Worm (Caenorhabditis elegans) whole organism, L3 larva: ENCODE measurements around the gene Y49F6B.20.
"Not testable (repeated sequence)": the region's sequence is repeated elsewhere in the genome, so short reads cannot be mapped to it uniquely, and the experiment has no call there.

Experiments used
- R02D3.7 ChIP-seq: fragments of 150-350 bp; optimal IDR thresholded peaks from 2 replicates; lab custom pipeline; 2014; ENCODE audit warnings: missing biosample characterization, missing genetic modification characterization
- ZK546.5 ChIP-seq: sonication (generic microtip); optimal IDR thresholded peaks from 2 replicates; lab custom pipeline; 2017; ENCODE audit warnings: missing biosample characterization, missing genetic modification characterization
- ama-1 ChIP-seq: fragments of 150-350 bp; optimal IDR thresholded peaks from 2 replicates; lab custom pipeline; 2018
- ceh-16 ChIP-seq: sonication (generic microtip); optimal IDR thresholded peaks from 2 replicates; lab custom pipeline; 2017; ENCODE audit warnings: missing biosample characterization, missing genetic modification characterization
- ceh-82 ChIP-seq: fragments of 150-350 bp; optimal IDR thresholded peaks from 2 replicates; lab custom pipeline; 2014; ENCODE audit warnings: missing biosample characterization, missing genetic modification characterization
- ceh-9 ChIP-seq: sonication (generic microtip); optimal IDR thresholded peaks from 2 replicates; lab custom pipeline; 2018; ENCODE audit warnings: missing biosample characterization, missing genetic modification characterization
- daf-12 ChIP-seq: fragments of 150-350 bp; optimal IDR thresholded peaks from 2 replicates; lab custom pipeline; 2014; ENCODE audit warnings: missing biosample characterization, missing genetic modification reagents, missing genetic modification characterization
- egl-27 ChIP-seq: sonication (generic microtip); optimal IDR thresholded peaks from 4 replicates; lab custom pipeline; 2017; ENCODE audit warnings: missing biosample characterization, missing genetic modification reagents, missing genetic modification characterization
- egl-5 ChIP-seq: fragments of 150-350 bp; optimal IDR thresholded peaks from 2 replicates; lab custom pipeline; 2017; ENCODE audit warnings: missing biosample characterization, missing genetic modification reagents, missing genetic modification characterization, inconsistent platforms
- elt-1 ChIP-seq: fragments of 150-350 bp; optimal IDR thresholded peaks from 2 replicates; lab custom pipeline; 2014; ENCODE audit warnings: missing biosample characterization, missing genetic modification characterization
- elt-2 ChIP-seq: sonication (generic microtip); optimal IDR thresholded peaks from 2 replicates; lab custom pipeline; 2016; ENCODE audit warnings: missing genetic modification reagents, mild to moderate bottlenecking, missing genetic modification characterization, missing compliant biosample characterization
- elt-3 ChIP-seq, 3 experiments: fragments of 150-350 bp in 1 of 3; sonication (generic microtip) in 2 of 3; optimal IDR thresholded peaks; 2 replicates in 2 of 3; 4 replicates in 1 of 3; lab custom pipeline; 2014 to 2017; ENCODE audit warnings: missing biosample characterization in 3 of 3, missing genetic modification characterization in 3 of 3
- eor-1 ChIP-seq, 2 experiments: fragments of 150-350 bp; optimal IDR thresholded peaks; 2 replicates each; lab custom pipeline; 2014 to 2018; ENCODE audit warnings: missing biosample characterization in 2 of 2, missing genetic modification characterization in 2 of 2
- fkh-10 ChIP-seq: sonication (generic microtip); optimal IDR thresholded peaks from 2 replicates; lab custom pipeline; 2017; ENCODE audit warnings: missing biosample characterization, missing genetic modification reagents, missing genetic modification characterization
- fkh-2 ChIP-seq: fragments of 150-350 bp; optimal IDR thresholded peaks from 2 replicates; lab custom pipeline; 2014; ENCODE audit warnings: missing biosample characterization, missing genetic modification reagents, missing genetic modification characterization
- fos-1 ChIP-seq: fragments of 150-350 bp; optimal IDR thresholded peaks from 2 replicates; lab custom pipeline; 2014; ENCODE audit warnings: missing biosample characterization, missing genetic modification characterization
- hmg-11 ChIP-seq: sonication (generic microtip); optimal IDR thresholded peaks from 2 replicates; lab custom pipeline; 2016; ENCODE audit warnings: missing genetic modification characterization, missing compliant biosample characterization
- jun-1 ChIP-seq: fragments of 150-350 bp; optimal IDR thresholded peaks from 2 replicates; lab custom pipeline; 2014; ENCODE audit warnings: missing biosample characterization, missing genetic modification reagents, missing genetic modification characterization
- lin-15B ChIP-seq: fragments of 150-350 bp; optimal IDR thresholded peaks from 2 replicates; lab custom pipeline; 2014; ENCODE audit warnings: missing biosample characterization, missing genetic modification characterization
- lin-39 ChIP-seq: fragments of 150-350 bp; optimal IDR thresholded peaks from 2 replicates; lab custom pipeline; 2018; ENCODE audit warnings: missing biosample characterization, missing genetic modification reagents, missing genetic modification characterization
- lsy-12 ChIP-seq: sonication (generic microtip); optimal IDR thresholded peaks from 2 replicates; lab custom pipeline; 2016; ENCODE audit warnings: mild to moderate bottlenecking, missing genetic modification characterization, missing compliant biosample characterization
- mdl-1 ChIP-seq: fragments of 150-350 bp; optimal IDR thresholded peaks from 2 replicates; lab custom pipeline; 2014; ENCODE audit warnings: missing biosample characterization, missing genetic modification characterization
- mml-1 ChIP-seq: fragments of 150-350 bp; sonication (generic microtip); optimal IDR thresholded peaks from 3 replicates; lab custom pipeline; 2014; ENCODE audit warnings: missing biosample characterization, missing genetic modification characterization
- nfya-1 ChIP-seq: sonication (generic microtip); optimal IDR thresholded peaks from 2 replicates; lab custom pipeline; 2017; ENCODE audit warnings: missing genetic modification characterization, mild to moderate bottlenecking, missing compliant biosample characterization, antibody characterized with exemption, moderate library complexity; ENCODE audit not compliant: insufficient read depth
- nhr-11 ChIP-seq: fragments of 150-350 bp; optimal IDR thresholded peaks from 2 replicates; lab custom pipeline; 2014; ENCODE audit warnings: missing biosample characterization, missing genetic modification characterization
- nhr-12 ChIP-seq: fragments of 150-350 bp; optimal IDR thresholded peaks from 2 replicates; lab custom pipeline; 2014; ENCODE audit warnings: missing biosample characterization, missing genetic modification characterization
- nhr-23 ChIP-seq: fragments of 150-350 bp; optimal IDR thresholded peaks from 2 replicates; lab custom pipeline; 2014; ENCODE audit warnings: missing biosample characterization, missing genetic modification reagents, missing genetic modification characterization
- nhr-25 ChIP-seq: sonication (generic microtip); optimal IDR thresholded peaks from 2 replicates; lab custom pipeline; 2017; ENCODE audit warnings: missing biosample characterization, missing genetic modification characterization
- nhr-28 ChIP-seq: fragments of 150-350 bp; optimal IDR thresholded peaks from 2 replicates; lab custom pipeline; 2014; ENCODE audit warnings: missing biosample characterization, missing genetic modification characterization
- nhr-43 ChIP-seq: sonication (generic microtip); optimal IDR thresholded peaks from 2 replicates; lab custom pipeline; 2016; ENCODE audit warnings: mild to moderate bottlenecking, missing genetic modification characterization, missing compliant biosample characterization; ENCODE audit not compliant: poor library complexity, severe bottlenecking
- nhr-67 ChIP-seq: fragments of 150-350 bp; optimal IDR thresholded peaks from 2 replicates; lab custom pipeline; 2014; ENCODE audit warnings: missing biosample characterization, missing genetic modification characterization
- nhr-76 ChIP-seq: fragments of 150-350 bp; sonication (generic microtip); optimal IDR thresholded peaks from 5 replicates; lab custom pipeline; 2014; ENCODE audit warnings: missing biosample characterization, missing genetic modification characterization
- nhr-77 ChIP-seq: fragments of 150-350 bp; optimal IDR thresholded peaks from 2 replicates; lab custom pipeline; 2014; ENCODE audit warnings: missing biosample characterization, missing genetic modification characterization
- pqm-1 ChIP-seq: fragments of 150-350 bp; optimal IDR thresholded peaks from 2 replicates; lab custom pipeline; 2017; ENCODE audit warnings: missing biosample characterization, missing genetic modification characterization, inconsistent platforms
- skn-1 ChIP-seq: fragments of 150-350 bp; optimal IDR thresholded peaks from 2 replicates; lab custom pipeline; 2014; ENCODE audit warnings: missing biosample characterization, missing genetic modification characterization
- snpc-4 ChIP-seq: fragments of 150-350 bp; optimal IDR thresholded peaks from 2 replicates; lab custom pipeline; 2014; ENCODE audit warnings: missing biosample characterization, missing genetic modification characterization
- tbx-2 ChIP-seq: sonication (generic microtip); optimal IDR thresholded peaks from 2 replicates; lab custom pipeline; 2016; ENCODE audit warnings: mild to moderate bottlenecking, missing genetic modification characterization, missing compliant biosample characterization
- ztf-4 ChIP-seq: fragments of 150-350 bp; optimal IDR thresholded peaks from 2 replicates; lab custom pipeline; 2014; ENCODE audit warnings: missing biosample characterization, missing genetic modification characterization

Y49F6B.20 gene

DNA sequence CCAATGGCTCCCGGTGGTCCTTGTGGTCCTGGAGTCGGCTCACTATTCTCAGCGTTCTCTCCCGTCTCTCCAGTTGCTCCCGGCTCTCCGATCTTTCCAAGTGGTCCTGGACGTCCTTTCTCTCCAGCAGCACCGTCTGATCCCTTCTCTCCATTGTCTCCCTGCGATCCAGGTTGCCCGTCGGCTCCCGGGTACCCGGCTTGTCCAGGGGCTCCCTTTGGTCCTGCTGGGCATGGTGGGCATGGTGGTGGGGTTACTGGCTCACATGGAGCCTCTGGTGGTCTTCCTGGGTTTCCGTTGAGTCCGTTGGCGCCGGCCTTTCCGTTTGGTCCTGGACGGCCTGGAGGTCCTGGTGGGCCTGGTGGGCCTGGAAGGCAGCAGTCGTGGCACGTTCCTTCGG, 29.9 kb upstream of the Y49F6B.20 start:
- no peak for TF ChIP-seq lsy-12 (tag; lab: Kevin White, UChicago)
- no peak for TF ChIP-seq fos-1 (tag; lab: Kevin White, UChicago)
- TF ChIP-seq ztf-4 (tag; lab: Kevin White, UChicago), result no peak
- no peak for TF ChIP-seq egl-5
- no peak for TF ChIP-seq egl-27 (tag; lab: Kevin White, UChicago)
- TF ChIP-seq lin-39 (tag; lab: Kevin White, UChicago), result no peak
- no peak for TF ChIP-seq lin-15B (tag; lab: Kevin White, UChicago)
- TF ChIP-seq nhr-25 (tag; lab: Kevin White, UChicago), result no peak
- no peak for TF ChIP-seq nhr-67
- no peak for TF ChIP-seq nhr-28 (tag; lab: Kevin White, UChicago)
- TF ChIP-seq nhr-23 (tag; lab: Kevin White, UChicago), result no peak
- TF ChIP-seq ZK546.5, result no peak
- no peak for TF ChIP-seq R02D3.7
- TF ChIP-seq mml-1, result no peak
- TF ChIP-seq, all 47 proteins: peak for 0

ce11 chrII:3499386-3499785, 28.9 kb upstream of the Y49F6B.20 start, which contains the start of gene Y49F6B.9:
TSS of gene Y49F6B.9 (minus strand) at chrII:3499387.
- no peak for TF ChIP-seq egl-27 (tag; lab: Kevin White, UChicago)
- no peak for TF ChIP-seq nhr-28 (tag; lab: Kevin White, UChicago)
- no peak for TF ChIP-seq ceh-16 (tag; lab: Kevin White, UChicago)
- no peak for TF ChIP-seq egl-5
- no peak for TF ChIP-seq fkh-2 (tag; lab: Kevin White, UChicago)
- no peak for TF ChIP-seq elt-2 (tag; lab: Kevin White, UChicago)
- no peak for TF ChIP-seq ZK546.5
- no peak for TF ChIP-seq fkh-10 (GFP tag; lab: Kevin White, UChicago)
- no peak for TF ChIP-seq fos-1 (tag; lab: Kevin White, UChicago)
- no peak for TF ChIP-seq R02D3.7
- no peak for TF ChIP-seq ceh-9 (tag; lab: Kevin White, UChicago)
- TF ChIP-seq lin-39 (tag; lab: Kevin White, UChicago), result no peak
- no peak for TF ChIP-seq pqm-1 (tag; lab: Kevin White, UChicago)
- TF ChIP-seq lsy-12 (tag; lab: Kevin White, UChicago), result no peak
- TF ChIP-seq daf-12 (tag; lab: Kevin White, UChicago), result no peak
- TF ChIP-seq elt-3 (tag; optimal IDR thresholded peaks at IDR 0.05; lab: Kevin White, UChicago), result no peak
- no peak for TF ChIP-seq snpc-4 (tag; lab: Kevin White, UChicago)
- no peak for TF ChIP-seq elt-1 (tag; lab: Kevin White, UChicago)
- no peak for TF ChIP-seq ztf-4 (tag; lab: Kevin White, UChicago)
- TF ChIP-seq ceh-82 (tag; lab: Kevin White, UChicago), result no peak

- TF ChIP-seq pqm-1, nhr-25, fkh-2 (tag; lab: Kevin White, UChicago): not testable (repeated sequence)
Observed at ce11 chrII:3490797-3491196, 20.3 kb upstream of the Y49F6B.20 start, which contains the start of gene fbxb-112. TSS of gene fbxb-112 (plus strand) at chrII:3491097.

DNA sequence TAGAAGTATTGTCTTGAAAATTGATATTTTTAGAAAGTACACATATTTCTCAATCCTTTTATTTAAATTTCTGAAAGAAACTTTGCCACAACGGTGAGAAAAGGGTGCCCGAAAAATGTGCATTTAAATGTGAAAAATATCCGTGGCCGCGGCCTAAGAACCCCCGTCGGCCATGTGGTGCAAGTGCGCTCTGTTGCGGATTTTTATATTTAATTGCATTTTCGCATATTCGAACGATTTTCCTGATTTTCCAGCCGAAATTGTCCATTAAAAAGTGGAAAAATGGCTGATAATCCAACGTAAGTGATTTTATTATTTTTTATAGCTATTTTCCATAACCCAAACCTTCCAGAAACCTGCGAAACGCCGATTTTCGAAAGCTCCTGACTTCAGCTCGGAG, 11.8 kb upstream of the Y49F6B.20 start, which contains the start of gene smu-2:
Gene smu-2 (plus strand): TSS at position 178 of the 400 bp plus-strand sequence.
- TF ChIP-seq nhr-25 (tag; lab: Kevin White, UChicago) (peak; percentile 20), snpc-4 (tag; lab: Kevin White, UChicago) (peak; percentile 55), nhr-23 (tag; lab: Kevin White, UChicago) (peak; percentile 17), lin-15B (tag; lab: Kevin White, UChicago) (peak; percentile 91), eor-1 (tag; optimal IDR thresholded peaks at IDR 0.05; lab: Kevin White, UChicago) (no peak), fkh-10 (GFP tag; lab: Kevin White, UChicago) (peak; percentile 17), egl-5 (peak; percentile 69), mml-1 (no peak), R02D3.7 (peak; percentile 1), ama-1 (lab: Kevin White, UChicago) (no peak), nhr-12 (no peak), lin-39 (tag; lab: Kevin White, UChicago) (peak; percentile 59), nfya-1 (peak; percentile 55), ZK546.5 (no peak), nhr-76 (tag; lab: Kevin White, UChicago) (no peak), elt-2 (tag; lab: Kevin White, UChicago) (peak; percentile 11), daf-12 (tag; lab: Kevin White, UChicago) (no peak)

- TF ChIP-seq egl-27 (tag; lab: Kevin White, UChicago), result no peak
- no peak for TF ChIP-seq nhr-11 (tag; lab: Kevin White, UChicago)
- TF ChIP-seq ZK546.5, result no peak
- TF ChIP-seq nfya-1, result no peak
- no peak for TF ChIP-seq tbx-2
- TF ChIP-seq ztf-4 (tag; lab: Kevin White, UChicago), result no peak
- no peak for TF ChIP-seq nhr-77 (tag; lab: Kevin White, UChicago)
- no peak for TF ChIP-seq nhr-12
- TF ChIP-seq nhr-28 (tag; lab: Kevin White, UChicago), result no peak
- TF ChIP-seq R02D3.7, result no peak
- TF ChIP-seq nhr-43 (tag; lab: Kevin White, UChicago), result no peak
- TF ChIP-seq snpc-4 (tag; lab: Kevin White, UChicago), result no peak
- TF ChIP-seq hmg-11, result no peak
- TF ChIP-seq ama-1 (lab: Kevin White, UChicago), result no peak
- TF ChIP-seq mdl-1 (tag; lab: Kevin White, UChicago), result no peak
- TF ChIP-seq skn-1 (tag; lab: Kevin White, UChicago), result no peak
- no peak for TF ChIP-seq jun-1 (tag; lab: Kevin White, UChicago)
- TF ChIP-seq, all 47 proteins: peak for 0
Observed at ce11 chrII:3481584-3481983, 11.1 kb upstream of the Y49F6B.20 start, which contains the start of gene Y49F6B.8. TSS of gene Y49F6B.8 (minus strand) at chrII:3481684.
